Fruit fly (Drosophila melanogaster) Kc167 (cell line): Measurements from ENCODE around the gene prc.

ENCODE experiments used
- Sin3A ChIP-seq: fragments of >200 bp; optimal IDR thresholded peaks from 2 replicates; lab custom pipeline; 2018; ENCODE audit warnings: missing external identifiers
- h ChIP-seq: fragments of >200 bp; optimal IDR thresholded peaks from 3 replicates; lab custom pipeline; 2018; ENCODE audit warnings: missing external identifiers
- insv ChIP-seq: fragments of >200 bp; optimal IDR thresholded peaks from 3 replicates; lab custom pipeline; 2018; ENCODE audit warnings: missing external identifiers
- psq ChIP-seq: fragments of >200 bp; optimal IDR thresholded peaks from 2 replicates; lab custom pipeline; 2017; ENCODE audit warnings: missing external identifiers
- ttk ChIP-seq: sonication (Bioruptor generic); optimal IDR thresholded peaks from 2 replicates; lab custom pipeline; 2017; ENCODE audit warnings: missing external identifiers

DNA sequence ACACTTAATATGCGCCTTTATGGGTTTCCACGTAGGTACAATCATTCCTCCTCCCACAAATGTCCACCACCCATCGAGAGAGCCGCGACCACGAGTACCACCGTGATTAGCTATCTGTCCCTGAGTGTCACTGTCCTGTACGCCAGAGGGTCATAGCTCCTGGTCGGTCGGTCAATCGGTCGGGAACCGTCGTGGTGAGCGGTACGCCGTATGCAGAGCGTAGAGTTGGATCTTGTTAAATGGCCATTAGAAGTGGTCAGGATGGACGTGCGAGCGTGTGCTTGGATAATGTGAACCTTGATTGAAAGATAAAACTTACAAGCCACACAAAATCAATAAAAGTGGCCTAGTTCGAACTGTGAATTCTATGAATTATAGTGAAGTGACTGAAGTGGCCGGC is 18.7 kb upstream of the prc start, which contains the start of gene CG6938:
- TF ChIP-seq ttk (lab: Kevin White, UChicago) (no peak), Sin3A (no peak), psq (lab: Kevin White, UChicago) (no peak), h (lab: Kevin White, UChicago) (no peak), insv (lab: Kevin White, UChicago) (no peak)
